Worm (Caenorhabditis elegans) whole organism, L4 larva: ENCODE results near the gene cri-3.
"Not testable (repeated sequence)": the region's sequence is repeated elsewhere in the genome, so short reads cannot be mapped to it uniquely, and the experiment has no call there.

Experiments used
- Y105C5A.15 ChIP-seq: fragments of 200-800 bp; sonication (Bioruptor generic); IDR thresholded peaks from 2 replicates; pipeline ENCODE4 v1.3.6; 2022; ENCODE audit warnings: missing genetic modification characterization, missing compliant biosample characterization
- Y48G9A.11 ChIP-seq: fragments of 200-800 bp; sonication (Bioruptor generic); IDR thresholded peaks from 2 replicates; pipeline ENCODE4 v1.3.6; 2022; ENCODE audit warnings: missing genetic modification reagents, missing genetic modification characterization, missing compliant biosample characterization
- ZK337.2 ChIP-seq: fragments of 200-800 bp; sonication (Bioruptor generic); IDR thresholded peaks from 2 replicates; pipeline ENCODE4 v1.3.6; 2022; ENCODE audit warnings: missing genetic modification reagents, missing genetic modification characterization, missing compliant biosample characterization
- ZK546.5 ChIP-seq, 2 experiments: sonication (generic microtip); optimal IDR thresholded peaks; 2 replicates each; lab custom pipeline; 2017; ENCODE audit warnings: missing biosample characterization in 2 of 2, missing genetic modification characterization in 2 of 2
- arid-1 ChIP-seq: fragments of 200-800 bp; sonication (Bioruptor generic); conservative IDR thresholded peaks from 2 replicates; pipeline ENCODE4 v1.3.6; 2022; ENCODE audit warnings: missing genetic modification reagents, missing genetic modification characterization, missing compliant biosample characterization
- attf-4 ChIP-seq: sonication (generic microtip); optimal IDR thresholded peaks from 3 replicates; lab custom pipeline; 2017; ENCODE audit warnings: missing biosample characterization, missing genetic modification characterization
- ceh-28 ChIP-seq: fragments of 150-350 bp; optimal IDR thresholded peaks from 2 replicates; lab custom pipeline; 2014; ENCODE audit warnings: missing biosample characterization, missing genetic modification reagents, missing genetic modification characterization
- ceh-82 ChIP-seq: sonication (generic microtip); optimal IDR thresholded peaks from 2 replicates; lab custom pipeline; 2017; ENCODE audit warnings: missing biosample characterization, missing genetic modification characterization
- ces-1 ChIP-seq: fragments of 150-350 bp; sonication (generic microtip); optimal IDR thresholded peaks from 4 replicates; lab custom pipeline; 2014; ENCODE audit warnings: missing biosample characterization, missing genetic modification reagents, missing genetic modification characterization
- dmd-6 ChIP-seq: fragments of 200-800 bp; sonication (Bioruptor generic); IDR thresholded peaks from 2 replicates; pipeline ENCODE4 v1.3.6; 2022; ENCODE audit warnings: missing genetic modification reagents, missing genetic modification characterization, missing compliant biosample characterization
- dpl-1 ChIP-seq: fragments of 150-350 bp; optimal IDR thresholded peaks from 2 replicates; lab custom pipeline; 2014; ENCODE audit warnings: missing biosample characterization, missing genetic modification reagents, missing genetic modification characterization
- egl-27 ChIP-seq: sonication (generic microtip); optimal IDR thresholded peaks from 3 replicates; lab custom pipeline; 2017; ENCODE audit warnings: missing biosample characterization, missing genetic modification reagents, missing genetic modification characterization
- hlh-11 ChIP-seq: fragments of 200-800 bp; sonication (Bioruptor generic); optimal IDR thresholded peaks from 2 replicates; lab custom pipeline; 2018; ENCODE audit warnings: mild to moderate bottlenecking, missing genetic modification characterization, missing compliant biosample characterization
- jun-1 ChIP-seq: fragments of 150-350 bp; optimal IDR thresholded peaks from 2 replicates; lab custom pipeline; 2014; ENCODE audit warnings: missing biosample characterization, missing genetic modification reagents, missing genetic modification characterization
- lir-3 ChIP-seq: sonication (generic microtip); optimal IDR thresholded peaks from 2 replicates; lab custom pipeline; 2016; ENCODE audit warnings: mild to moderate bottlenecking, missing genetic modification characterization, missing compliant biosample characterization
- lsy-2 ChIP-seq, 2 experiments: fragments of 150-350 bp in 1 of 2; sonication (generic microtip) in 1 of 2; optimal IDR thresholded peaks; 2 replicates each; lab custom pipeline; 2014 to 2017; ENCODE audit warnings: missing biosample characterization in 2 of 2, missing genetic modification characterization in 2 of 2
- madf-9 ChIP-seq: fragments of 200-800 bp; sonication (Bioruptor generic); conservative IDR thresholded peaks from 2 replicates; pipeline ENCODE4 v1.3.6; 2022; ENCODE audit warnings: missing genetic modification reagents, missing genetic modification characterization, missing compliant biosample characterization
- mdl-1 ChIP-seq, 2 experiments: fragments of 150-350 bp in 1 of 2; sonication (generic microtip) in 1 of 2; optimal IDR thresholded peaks; 2 replicates each; lab custom pipeline; 2014 to 2017; ENCODE audit warnings: missing biosample characterization in 2 of 2, missing genetic modification characterization in 2 of 2
- mdt-29 ChIP-seq: fragments of 200-800 bp; sonication (Bioruptor generic); IDR thresholded peaks from 2 replicates; pipeline ENCODE4 v1.3.6; 2022; ENCODE audit warnings: missing genetic modification reagents, missing genetic modification characterization, missing compliant biosample characterization
- nhr-10 ChIP-seq: fragments of 150-350 bp; optimal IDR thresholded peaks from 2 replicates; lab custom pipeline; 2014; ENCODE audit warnings: missing biosample characterization, missing genetic modification characterization
- nhr-111 ChIP-seq: fragments of 200-800 bp; sonication (Bioruptor generic); optimal IDR thresholded peaks from 2 replicates; lab custom pipeline; 2018; ENCODE audit warnings: mild to moderate bottlenecking, missing genetic modification characterization, missing compliant biosample characterization
- nhr-237 ChIP-seq: sonication (generic microtip); optimal IDR thresholded peaks from 2 replicates; lab custom pipeline; 2017; ENCODE audit warnings: missing biosample characterization, missing genetic modification characterization
- nhr-25 ChIP-seq: sonication (generic microtip); optimal IDR thresholded peaks from 2 replicates; lab custom pipeline; 2017; ENCODE audit warnings: missing genetic modification characterization, mild to moderate bottlenecking, missing compliant biosample characterization, antibody characterized with exemption, moderate library complexity, borderline replicate concordance; ENCODE audit not compliant: insufficient read depth
- nhr-28 ChIP-seq: fragments of 150-350 bp; optimal IDR thresholded peaks from 2 replicates; lab custom pipeline; 2014; ENCODE audit warnings: missing biosample characterization, missing genetic modification characterization
- pha-4 ChIP-seq, 2 experiments: fragments of 150-350 bp in 1 of 2; fragments of 200-800 bp in 1 of 2; sonication (Bioruptor generic) in 1 of 2; IDR thresholded peaks in 1 of 2; optimal IDR thresholded peaks in 1 of 2; 2 replicates each; pipeline versions ENCODE4 v1.3.6 to Lab custom; 2014 to 2022; ENCODE audit warnings: missing genetic modification characterization in 2 of 2, missing genetic modification reagents in 2 of 2, missing biosample characterization in 1 of 2, missing compliant biosample characterization in 1 of 2
- pqm-1 ChIP-seq: sonication (generic microtip); optimal IDR thresholded peaks from 2 replicates; lab custom pipeline; 2017; ENCODE audit warnings: missing biosample characterization, missing genetic modification characterization
- set-16 ChIP-seq: fragments of 200-800 bp; sonication (Bioruptor generic); IDR thresholded peaks from 2 replicates; pipeline ENCODE4 v1.3.6; 2022; ENCODE audit warnings: missing genetic modification reagents, missing genetic modification characterization, missing compliant biosample characterization
- snpc-1.2 ChIP-seq: fragments of 200-800 bp; sonication (Bioruptor generic); IDR thresholded peaks from 2 replicates; pipeline ENCODE4 v1.3.6; 2022; ENCODE audit warnings: missing genetic modification reagents, missing genetic modification characterization, missing compliant biosample characterization
- snpc-4 ChIP-seq: fragments of 150-350 bp; optimal IDR thresholded peaks from 2 replicates; lab custom pipeline; 2014; ENCODE audit warnings: missing biosample characterization, missing genetic modification characterization
- tag-97 ChIP-seq: fragments of 200-800 bp; sonication (Bioruptor generic); IDR thresholded peaks from 2 replicates; pipeline ENCODE4 v1.3.6; 2022; ENCODE audit warnings: missing genetic modification characterization, missing compliant biosample characterization
- unc-62 ChIP-seq, 3 experiments: fragments of 150-350 bp in 1 of 3; sonication (generic microtip); optimal IDR thresholded peaks in 2 of 3; peaks in 1 of 3; 1 replicate in 1 of 3; 2 replicates in 2 of 3; lab custom pipeline; 2014 to 2017; ENCODE audit warnings: missing biosample characterization in 3 of 3, missing genetic modification characterization in 3 of 3, missing genetic modification reagents in 3 of 3, missing genotype in 1 of 3
- zag-1 ChIP-seq: fragments of 150-350 bp; optimal IDR thresholded peaks from 2 replicates; lab custom pipeline; 2014; ENCODE audit warnings: missing biosample characterization, missing genetic modification characterization
- ztf-11 ChIP-seq: fragments of 150-350 bp; optimal IDR thresholded peaks from 2 replicates; lab custom pipeline; 2014; ENCODE audit warnings: missing biosample characterization, missing genetic modification characterization

cri-3 gene

ce11 chrIII:3429761-3430160 is 33.6 kb downstream of the cri-3 start:
- TF ChIP-seq nhr-10 (tag; lab: Kevin White, UChicago) (no peak), ceh-28 (tag; lab: Kevin White, UChicago) (peak; percentile 82)

ce11 chrIII:3430667-3431066 is 34.5 kb downstream of the cri-3 start:
- TF ChIP-seq ceh-82 (tag; lab: Kevin White, UChicago) (no peak), tag-97 (GFP tag; lab: Robert Waterston, UW) (no peak), attf-4 (no peak), ztf-11 (tag; lab: Kevin White, UChicago) (no peak), pqm-1 (tag; lab: Kevin White, UChicago) (no peak), ceh-28 (tag; lab: Kevin White, UChicago) (peak; percentile 61), nhr-111 (GFP tag; lab: Kevin White, UChicago) (no peak)
- TF ChIP-seq, all 104 proteins: peak for 1

- no peak for TF ChIP-seq egl-27 (tag; lab: Kevin White, UChicago)
- TF ChIP-seq nhr-237 = no peak
Measured at ce11 chrIII:3431385-3431784, 35.2 kb downstream of the cri-3 start, which contains the start of gene K01A11.1. Gene K01A11.1, minus strand, starts transcription at chrIII:3431485.

DNA sequence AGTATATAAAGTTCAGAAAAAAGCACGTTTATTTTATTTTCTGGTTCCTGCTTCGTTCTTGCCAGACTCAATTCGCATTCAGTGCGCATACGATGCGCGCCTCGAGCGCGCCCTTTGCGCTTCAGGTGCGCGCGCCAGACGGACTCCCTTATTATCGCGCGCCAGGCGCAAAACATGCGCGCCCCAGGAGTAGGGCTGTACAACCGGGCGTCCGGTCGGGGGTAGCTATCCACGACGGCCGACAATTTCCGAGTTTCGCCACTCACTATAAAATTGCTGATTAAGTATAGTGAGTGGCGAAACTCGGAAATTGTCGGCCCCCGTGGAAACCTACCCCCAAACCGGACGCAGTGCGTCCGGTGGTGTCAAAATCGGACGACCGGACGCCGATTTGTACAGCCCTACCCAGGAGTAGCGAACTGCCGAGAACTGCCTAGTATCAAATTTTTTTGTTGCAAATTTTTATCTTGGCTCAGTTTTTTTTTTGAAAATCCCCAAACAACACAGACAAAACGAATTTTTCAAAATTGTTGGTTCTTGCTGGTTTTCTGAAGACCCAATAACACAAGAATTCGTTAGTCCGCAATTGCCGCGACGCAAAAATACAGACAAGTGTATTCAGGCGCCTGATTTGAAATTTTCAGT is 37.5 kb downstream of the cri-3 start:
- TF ChIP-seq set-16 (GFP tag; lab: Robert Waterston, UW) (peak; percentile 84), unc-62 (GFP tag; optimal IDR thresholded peaks at IDR 0.05 in 1 of 2; lab: Kevin White, UChicago) (peak in 1 of 2 experiments; percentile 57)
- not testable (repeated sequence) for TF ChIP-seq unc-62 (tag; optimal IDR thresholded peaks at IDR 0.05; lab: Kevin White, UChicago)

DNA sequence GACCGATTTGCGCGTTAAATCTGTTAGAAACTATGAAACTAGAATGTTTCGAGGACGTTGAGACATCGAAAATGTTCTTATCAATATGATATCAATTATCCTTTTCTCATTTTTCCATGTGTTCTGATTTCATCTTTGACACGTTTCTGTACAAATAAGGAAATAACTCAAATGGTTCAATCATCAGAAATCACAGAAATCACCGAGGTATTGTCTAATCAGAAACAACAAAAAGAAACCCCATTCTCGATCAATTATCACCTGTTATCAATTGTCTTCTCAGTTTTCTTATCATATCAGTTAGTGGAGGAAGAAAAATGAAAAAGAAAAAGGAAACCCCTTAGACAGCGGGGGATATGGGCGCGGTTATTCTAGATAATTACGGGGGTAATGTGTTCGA is 39.0 kb downstream of the cri-3 start:
- TF ChIP-seq nhr-25 (tag; lab: Kevin White, UChicago) (no peak), mdl-1 (tag; optimal IDR thresholded peaks at IDR 0.05; lab: Kevin White, UChicago) (peak in 1 of 2 experiments; percentile 51), ces-1 (GFP tag; lab: Kevin White, UChicago) (no peak), pqm-1 (tag; lab: Kevin White, UChicago) (peak; percentile 60), mdt-29 (no peak), unc-62 (GFP tag; optimal IDR thresholded peaks at IDR 0.05 in 1 of 2; lab: Kevin White, UChicago) (peak in 1 of 2 experiments; percentile 99), unc-62 (tag; optimal IDR thresholded peaks at IDR 0.05; lab: Kevin White, UChicago) (no peak), dmd-6 (GFP tag; lab: Robert Waterston, UW) (peak; percentile 60), ZK546.5 (tag; optimal IDR thresholded peaks at IDR 0.05; lab: Kevin White, UChicago) (no peak), tag-97 (GFP tag; lab: Robert Waterston, UW) (no peak), attf-4 (no peak), jun-1 (tag; lab: Kevin White, UChicago) (no peak), Y105C5A.15 (no peak), lsy-2 (tag; optimal IDR thresholded peaks at IDR 0.05; lab: Kevin White, UChicago) (peak in 1 of 2 experiments; percentile 4), hlh-11 (tag; lab: Kevin White, UChicago) (peak; percentile 41), nhr-28 (tag; lab: Kevin White, UChicago) (peak; percentile 72), pha-4 (GFP tag; IDR thresholded peaks at IDR 0.05; lab: Robert Waterston, UW) (no peak), pha-4 (tag; optimal IDR thresholded peaks at IDR 0.05; lab: Kevin White, UChicago) (no peak), ztf-11 (tag; lab: Kevin White, UChicago) (no peak), zag-1 (tag; lab: Kevin White, UChicago) (no peak), snpc-4 (no peak), arid-1 (GFP tag; lab: Robert Waterston, UW) (no peak), ceh-28 (tag; lab: Kevin White, UChicago) (no peak), madf-9 (GFP tag; lab: Robert Waterston, UW) (no peak), lir-3 (tag; lab: Kevin White, UChicago) (no peak), ZK337.2 (no peak), snpc-1.2 (GFP tag; lab: Robert Waterston, UW) (no peak), Y48G9A.11 (GFP tag; lab: Robert Waterston, UW) (no peak), dpl-1 (GFP tag; lab: Kevin White, UChicago) (no peak)
